Fruit fly (Drosophila melanogaster): ENCODE results near the gene CG1958.

CG1958 gene

DNA sequence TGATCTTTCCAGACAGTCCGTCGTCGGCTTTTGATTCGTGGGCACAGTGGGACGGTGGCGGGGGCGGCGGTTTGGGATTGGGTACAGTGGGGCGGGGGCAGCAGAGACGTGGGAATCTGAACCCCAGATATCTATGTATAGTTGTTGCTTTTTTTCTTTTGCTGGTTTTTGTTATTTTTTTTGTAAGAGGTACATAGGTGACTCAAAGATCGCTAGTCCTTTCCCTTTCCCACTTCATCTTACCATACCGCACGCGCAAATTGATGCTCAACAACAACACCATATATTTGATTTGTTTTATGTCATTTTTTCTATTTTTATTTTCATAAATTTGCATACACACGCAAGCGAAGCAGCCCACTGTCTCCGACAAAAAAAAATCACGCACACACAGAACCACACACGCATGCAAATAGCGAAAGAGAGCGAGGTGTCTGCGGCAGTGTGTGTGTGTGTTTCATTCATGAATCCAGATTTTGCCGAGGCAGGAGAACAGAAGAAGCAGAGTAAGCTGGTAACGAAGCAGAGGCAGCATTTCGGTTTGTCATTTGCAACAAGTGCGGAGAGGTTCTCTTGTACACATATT is 39.1 kb downstream of the CG1958 start (continued):
- TF ChIP-seq CG4617 (GFP tag; optimal IDR thresholded peaks at IDR 0.05; ENCODE audit: borderline replicate concordance): no peak
- TF ChIP-seq emc (GFP tag; optimal IDR thresholded peaks at IDR 0.05): no peak
- TF ChIP-seq Neu2 (GFP tag; optimal IDR thresholded peaks at IDR 0.05; ENCODE audit: borderline replicate concordance): no peak
- no peak for TF ChIP-seq NC2α (GFP tag; optimal IDR thresholded peaks at IDR 0.05)
- peak; percentile 40; the same call in 1 of the 2 replicates for TF ChIP-seq CG4404 (GFP tag; IDR thresholded peaks at IDR 0.05)
- TF ChIP-seq tna (GFP tag; IDR thresholded peaks at IDR 0.05; ENCODE audit: partially characterized antibody): no peak
- TF ChIP-seq jumu (GFP tag; optimal IDR thresholded peaks at IDR 0.05): peak; percentile 36
- no peak for TF ChIP-seq CrebB (tag; optimal IDR thresholded peaks at IDR 0.05)
- no peak for TF ChIP-seq Scr (GFP tag; IDR thresholded peaks at IDR 0.05; ENCODE audit: partially characterized antibody)
- TF ChIP-seq E2f2 (GFP tag; IDR thresholded peaks at IDR 0.05): 0 out of 2 replicates have a peak, but pooled peaks have one; percentile 24
- no peak for TF ChIP-seq pros (GFP tag; optimal IDR thresholded peaks at IDR 0.05)
- TF ChIP-seq Gug (GFP tag; IDR thresholded peaks at IDR 0.05): peak; percentile 46; the same call in 2 of the 4 replicates
- peak; percentile 28; the same call in 1 of the 2 replicates for TF ChIP-seq ssp (GFP tag; IDR thresholded peaks at IDR 0.05)
- TF ChIP-seq crp (GFP tag; optimal IDR thresholded peaks at IDR 0.05): peak in 1 of 2 experiments; percentile 4
- no peak for TF ChIP-seq Myb (GFP tag; optimal IDR thresholded peaks at IDR 0.05)
- TF ChIP-seq YL-1 (GFP tag; optimal IDR thresholded peaks at IDR 0.05): no peak
- TF ChIP-seq CG16863 (GFP tag; optimal IDR thresholded peaks at IDR 0.05): peak; percentile 43
- peak; percentile 94 for TF ChIP-seq CG4707 (GFP tag; optimal IDR thresholded peaks at IDR 0.05)
- no peak for TF ChIP-seq bowl (GFP tag; IDR thresholded peaks at IDR 0.05)
- TF ChIP-seq ems (GFP tag; optimal IDR thresholded peaks at IDR 0.05): no peak
- TF ChIP-seq CG15269 (tag; optimal IDR thresholded peaks at IDR 0.05): peak; percentile 49
- TF ChIP-seq p53 (GFP tag; optimal IDR thresholded peaks at IDR 0.05): no peak
- TF ChIP-seq sim (GFP tag; IDR thresholded peaks at IDR 0.05): no peak
- TF ChIP-seq oc (tag; optimal IDR thresholded peaks at IDR 0.05): peak; percentile 26
- no peak for TF ChIP-seq fd102C (GFP tag; optimal IDR thresholded peaks at IDR 0.05)
- no peak for TF ChIP-seq hkb (optimal IDR thresholded peaks at IDR 0.05)
- TF ChIP-seq hkb (GFP tag; IDR thresholded peaks at IDR 0.05): peak; percentile 58
- TF ChIP-seq mld (GFP tag; IDR thresholded peaks at IDR 0.05; ENCODE audit: partially characterized antibody): no peak
- TF ChIP-seq Hmr (GFP tag; optimal IDR thresholded peaks at IDR 0.05): peak; percentile 48
- peak; percentile 53; the same call in 1 of the 3 replicates for TF ChIP-seq ase (GFP tag; IDR thresholded peaks at IDR 0.05)
- no peak for TF ChIP-seq shn (GFP tag; optimal IDR thresholded peaks at IDR 0.05)
- no peak for TF ChIP-seq jing (GFP tag; optimal IDR thresholded peaks at IDR 0.05)
- TF ChIP-seq CG7357 (GFP tag; IDR thresholded peaks at IDR 0.05): 0 out of 3 replicates have a peak, but pooled peaks have one; percentile 39
- TF ChIP-seq CG18476 (GFP tag; optimal IDR thresholded peaks at IDR 0.05): no peak
- TF ChIP-seq CG10274 (GFP tag; optimal IDR thresholded peaks at IDR 0.05): no peak
- peak; percentile 11 for TF ChIP-seq CG15011 (GFP tag; optimal IDR thresholded peaks at IDR 0.05)
- TF ChIP-seq CG42726 (GFP tag; IDR thresholded peaks at IDR 0.05; ENCODE audit: partially characterized antibody): no peak
- TF ChIP-seq CG11398 (GFP tag; optimal IDR thresholded peaks at IDR 0.05): no peak
- no peak for TF ChIP-seq MBD-R2 (GFP tag; IDR thresholded peaks at IDR 0.05)
- peak; percentile 1 for TF ChIP-seq CG10654 (GFP tag; optimal IDR thresholded peaks at IDR 0.05)
- TF ChIP-seq Meics (GFP tag; optimal IDR thresholded peaks at IDR 0.05): peak; percentile 47
- TF ChIP-seq Doc3 (GFP tag; IDR thresholded peaks at IDR 0.05; ENCODE audit: partially characterized antibody): no peak
- TF ChIP-seq wor (GFP tag; IDR thresholded peaks at IDR 0.05): peak; percentile 23
- TF ChIP-seq Ssrp (tag; optimal IDR thresholded peaks at IDR 0.05): peak; percentile 73
- peak; percentile 29 for TF ChIP-seq CG14710 (tag; optimal IDR thresholded peaks at IDR 0.05)
- TF ChIP-seq stc (GFP tag; IDR thresholded peaks at IDR 0.05): no peak
- no peak for TF ChIP-seq lbe (GFP tag; optimal IDR thresholded peaks at IDR 0.05)
- TF ChIP-seq CG31365 (tag; optimal IDR thresholded peaks at IDR 0.05): no peak
- TF ChIP-seq crol (GFP tag; IDR thresholded peaks at IDR 0.05): peak; percentile 83
- TF ChIP-seq ara (GFP tag; IDR thresholded peaks at IDR 0.05): peak; percentile 47; the same call in 1 of the 2 replicates

Data from whole organism, embryonic.